Worm (Caenorhabditis elegans): ENCODE data around the gene srh-104.

ce11 chrV:16259684-16260083 is 15.7 kb upstream of the srh-104 start, which contains the start of gene nhr-127:
- TF ChIP-seq B0310.2 (tag; optimal IDR thresholded peaks at IDR 0.05) = no peak
- no peak for TF ChIP-seq hnd-1 (tag; optimal IDR thresholded peaks at IDR 0.05)
- TF ChIP-seq scrt-1 (GFP tag; IDR thresholded peaks at IDR 0.05) = no peak
- TF ChIP-seq tbx-11 (GFP tag; IDR thresholded peaks at IDR 0.05) = no peak
- TF ChIP-seq pes-1 (GFP tag; IDR thresholded peaks at IDR 0.05) = no peak
- no peak for TF ChIP-seq ama-1 (optimal IDR thresholded peaks at IDR 0.05)
- no peak for TF ChIP-seq flt-1 (GFP tag; IDR thresholded peaks at IDR 0.05)
- TF ChIP-seq sea-1 (GFP tag; conservative IDR thresholded peaks at IDR 0.05) = no peak
- TF ChIP-seq tbx-37 (GFP tag; conservative IDR thresholded peaks at IDR 0.05) = no peak
- no peak for TF ChIP-seq hmg-4 (GFP tag; optimal IDR thresholded peaks at IDR 0.05)

Data from whole organism, early embryonic.